Fruit fly (Drosophila melanogaster) whole organism, embryonic: ENCODE results near the gene Swip-1.
A peak's percentile ranks its signal among the peaks of the same experiment; 100 is the strongest.

Experiments used
- C15 ChIP-seq: fragments of 200-800 bp; sonication (Bioruptor generic); IDR thresholded peaks from 3 replicates; pipeline ENCODE4 v1.3.6; 2022; ENCODE audit warnings: missing biosample characterization, missing genetic modification characterization
- CG10431 ChIP-seq: fragments of 200-800 bp; sonication (Bioruptor generic); optimal IDR thresholded peaks from 3 replicates; lab custom pipeline; 2018; ENCODE audit warnings: missing biosample characterization, mild to moderate bottlenecking, missing genetic modification characterization
- CG10654 ChIP-seq: fragments of 200-800 bp; sonication (Bioruptor generic); optimal IDR thresholded peaks from 2 replicates; lab custom pipeline; 2016; ENCODE audit warnings: missing biosample characterization, missing genetic modification characterization
- CG11456 ChIP-seq: fragments of 200-800 bp; sonication (Bioruptor generic); IDR thresholded peaks from 3 replicates; pipeline ENCODE4 v1.3.6; 2022; ENCODE audit warnings: missing biosample characterization, missing genetic modification characterization
- CG12104 ChIP-seq: fragments of 200-800 bp; sonication (Bioruptor generic); optimal IDR thresholded peaks from 3 replicates; lab custom pipeline; 2016; ENCODE audit warnings: missing biosample characterization, missing genetic modification characterization
- CG12942 ChIP-seq: fragments of 200-800 bp; sonication (Bioruptor generic); optimal IDR thresholded peaks from 3 replicates; lab custom pipeline; 2016; ENCODE audit warnings: missing biosample characterization, missing genetic modification characterization
- CG16863 ChIP-seq: fragments of 200-800 bp; sonication (Bioruptor generic); optimal IDR thresholded peaks from 3 replicates; lab custom pipeline; 2016; ENCODE audit warnings: missing biosample characterization, missing genetic modification characterization
- CG31441 ChIP-seq: fragments of 200-800 bp; sonication (Bioruptor generic); IDR thresholded peaks from 2 replicates; pipeline ENCODE4 v1.3.6; 2022; ENCODE audit warnings: missing biosample characterization, missing genetic modification characterization
- CG32532 ChIP-seq: fragments of 200-800 bp; sonication (Bioruptor generic); IDR thresholded peaks from 2 replicates; pipeline ENCODE4 v1.3.6; 2022; ENCODE audit warnings: missing biosample characterization, missing genetic modification characterization
- CG32772 ChIP-seq: fragments of 200-800 bp; sonication (Bioruptor generic); IDR thresholded peaks from 2 replicates; pipeline ENCODE4 v1.3.6; 2022; ENCODE audit warnings: missing biosample characterization, missing genetic modification characterization
- CG7556 ChIP-seq: fragments of 200-800 bp; sonication (Bioruptor generic); optimal IDR thresholded peaks from 2 replicates; lab custom pipeline; 2017; ENCODE audit warnings: missing biosample characterization, mild to moderate bottlenecking, missing genetic modification characterization
- CG7786 ChIP-seq: fragments of 200-800 bp; sonication (Bioruptor generic); optimal IDR thresholded peaks from 2 replicates; lab custom pipeline; 2016; ENCODE audit warnings: missing biosample characterization, missing genetic modification characterization
- CG7987 ChIP-seq: fragments of 200-800 bp; sonication (Bioruptor generic); optimal IDR thresholded peaks from 2 replicates; lab custom pipeline; 2018; ENCODE audit warnings: missing biosample characterization, mild to moderate bottlenecking, missing genetic modification characterization, moderate library complexity
- CG8281 ChIP-seq: fragments of 200-800 bp; sonication (Bioruptor generic); optimal IDR thresholded peaks from 2 replicates; lab custom pipeline; 2018; ENCODE audit warnings: missing biosample characterization, mild to moderate bottlenecking, missing genetic modification characterization, moderate library complexity
- CG9727 ChIP-seq: fragments of 200-800 bp; sonication (Bioruptor generic); optimal IDR thresholded peaks from 3 replicates; lab custom pipeline; 2017; ENCODE audit warnings: missing biosample characterization, mild to moderate bottlenecking, missing genetic modification characterization
- D19A ChIP-seq: fragments of 200-800 bp; optimal IDR thresholded peaks from 3 replicates; lab custom pipeline; 2019; ENCODE audit warnings: missing biosample characterization, mild to moderate bottlenecking, missing genetic modification characterization, moderate library complexity
- Deaf1 ChIP-seq: fragments of 200-800 bp; optimal IDR thresholded peaks from 3 replicates; lab custom pipeline; 2019; ENCODE audit warnings: missing biosample characterization, mild to moderate bottlenecking, missing genetic modification characterization, moderate library complexity
- Doc2 ChIP-seq: fragments of 200-800 bp; sonication (Bioruptor generic); IDR thresholded peaks from 2 replicates; pipeline ENCODE4 v1.3.6; 2022; ENCODE audit warnings: missing biosample characterization, missing genetic modification characterization
- Gsc ChIP-seq: fragments of 200-800 bp; sonication (Bioruptor generic); IDR thresholded peaks from 2 replicates; pipeline ENCODE4 v1.3.6; 2022; ENCODE audit warnings: missing biosample characterization, missing genetic modification characterization
- HLHmδ ChIP-seq: fragments of 200-800 bp; sonication (Bioruptor generic); optimal IDR thresholded peaks from 2 replicates; lab custom pipeline; 2018; ENCODE audit warnings: missing biosample characterization, mild to moderate bottlenecking, missing genetic modification characterization, moderate library complexity
- Hey ChIP-seq: fragments of 200-800 bp; sonication (Bioruptor generic); optimal IDR thresholded peaks from 3 replicates; lab custom pipeline; 2018; ENCODE audit warnings: missing biosample characterization, mild to moderate bottlenecking, missing genetic modification characterization
- Jarid2 ChIP-seq: fragments of 200-800 bp; sonication (Bioruptor generic); optimal IDR thresholded peaks from 3 replicates; lab custom pipeline; 2017; ENCODE audit warnings: mild to moderate bottlenecking, missing biosample characterization, missing genetic modification reagents, missing genetic modification characterization
- Lim3 ChIP-seq: fragments of 200-800 bp; sonication (Bioruptor generic); IDR thresholded peaks from 2 replicates; pipeline ENCODE4 v1.3.6; 2022; ENCODE audit warnings: missing biosample characterization, missing genetic modification characterization
- MESR4 ChIP-seq: fragments of 200-800 bp; sonication (Bioruptor generic); optimal IDR thresholded peaks from 2 replicates; lab custom pipeline; 2018; ENCODE audit warnings: missing biosample characterization, mild to moderate bottlenecking, missing genetic modification characterization, moderate library complexity
- Myb ChIP-seq: fragments of 200-800 bp; sonication (Bioruptor generic); optimal IDR thresholded peaks from 2 replicates; lab custom pipeline; 2016; ENCODE audit warnings: missing biosample characterization, missing genetic modification characterization
- NK7.1 ChIP-seq: fragments of 200-800 bp; sonication (Bioruptor generic); optimal IDR thresholded peaks from 3 replicates; lab custom pipeline; 2016; ENCODE audit warnings: missing biosample characterization, missing genetic modification characterization
- NfI ChIP-seq: fragments of 200-800 bp; sonication (Bioruptor generic); optimal IDR thresholded peaks from 3 replicates; lab custom pipeline; 2018; ENCODE audit warnings: missing biosample characterization, mild to moderate bottlenecking, missing genetic modification characterization, moderate library complexity
- Oli ChIP-seq: fragments of 200-800 bp; sonication (Bioruptor generic); optimal IDR thresholded peaks from 2 replicates; lab custom pipeline; 2018; ENCODE audit warnings: missing biosample characterization, mild to moderate bottlenecking, missing genetic modification characterization, moderate library complexity
- Ravus ChIP-seq: fragments of 200-800 bp; sonication (Bioruptor generic); IDR thresholded peaks from 2 replicates; pipeline ENCODE4 v1.3.6; 2022; ENCODE audit warnings: missing biosample characterization, missing genetic modification characterization
- Rfx ChIP-seq: fragments of 200-800 bp; sonication (Bioruptor generic); IDR thresholded peaks from 2 replicates; pipeline ENCODE4 v1.3.6; 2022; ENCODE audit warnings: missing biosample characterization, missing genetic modification characterization
- Xbp1 ChIP-seq: fragments of 200-800 bp; sonication (Bioruptor generic); optimal IDR thresholded peaks from 3 replicates; lab custom pipeline; 2016; ENCODE audit warnings: missing biosample characterization, mild to moderate bottlenecking, missing genetic modification characterization
- ab ChIP-seq: fragments of 200-800 bp; sonication (Bioruptor generic); optimal IDR thresholded peaks from 2 replicates; lab custom pipeline; 2016; ENCODE audit warnings: missing biosample characterization, missing genetic modification characterization
- aop ChIP-seq: fragments of 200-800 bp; sonication (Bioruptor generic); IDR thresholded peaks from 2 replicates; pipeline ENCODE4 v1.3.6; 2022; ENCODE audit warnings: missing biosample characterization, missing genetic modification characterization
- ase ChIP-seq: fragments of 200-800 bp; sonication (Bioruptor generic); IDR thresholded peaks from 3 replicates; pipeline ENCODE4 v1.3.6; 2022; ENCODE audit warnings: missing biosample characterization, missing genetic modification characterization
- bcd ChIP-seq: fragments of 200-800 bp; sonication (Bioruptor generic); optimal IDR thresholded peaks from 2 replicates; lab custom pipeline; 2017; ENCODE audit warnings: missing biosample characterization, mild to moderate bottlenecking, missing genetic modification characterization
- crol ChIP-seq: fragments of 200-800 bp; sonication (Bioruptor generic); IDR thresholded peaks from 2 replicates; pipeline ENCODE4 v1.3.6; 2022; ENCODE audit warnings: missing biosample characterization, missing genetic modification characterization
- gfzf ChIP-seq: fragments of 200-800 bp; sonication (Bioruptor generic); optimal IDR thresholded peaks from 2 replicates; lab custom pipeline; 2016; ENCODE audit warnings: missing biosample characterization, mild to moderate bottlenecking, missing genetic modification characterization, moderate library complexity
- grau ChIP-seq: fragments of 200-800 bp; optimal IDR thresholded peaks from 3 replicates; lab custom pipeline; 2019; ENCODE audit warnings: missing biosample characterization, mild to moderate bottlenecking, missing genetic modification characterization, moderate library complexity
- knrl ChIP-seq: fragments of 200-800 bp; sonication (Bioruptor generic); IDR thresholded peaks from 3 replicates; pipeline ENCODE4 v1.3.6; 2022; ENCODE audit warnings: missing biosample characterization, missing genetic modification characterization; ENCODE audit not compliant: partially characterized antibody
- lola ChIP-seq, 3 experiments: fragments of >200 bp in 2 of 3; fragments of 200-800 bp in 1 of 3; sonication (Bioruptor generic) in 1 of 3; optimal IDR thresholded peaks; 2 replicates each; lab custom pipeline; 2017 to 2019; ENCODE audit warnings: missing biosample characterization in 3 of 3, missing genetic modification characterization in 3 of 3, mild to moderate bottlenecking in 1 of 3, moderate library complexity in 1 of 3
- org-1 ChIP-seq: fragments of 200-800 bp; sonication (Bioruptor generic); optimal IDR thresholded peaks from 2 replicates; lab custom pipeline; 2017; ENCODE audit warnings: missing biosample characterization, missing genetic modification characterization
- peb ChIP-seq: fragments of 200-800 bp; sonication (Bioruptor generic); IDR thresholded peaks from 2 replicates; pipeline ENCODE4 v1.3.6; 2022; ENCODE audit warnings: missing biosample characterization, missing genetic modification characterization
- pita ChIP-seq: fragments of 200-800 bp; sonication (Bioruptor generic); optimal IDR thresholded peaks from 2 replicates; lab custom pipeline; 2017; ENCODE audit warnings: missing biosample characterization, mild to moderate bottlenecking, missing genetic modification characterization
- prd ChIP-seq, 3 experiments: fragments of >200 bp in 2 of 3; fragments of 200-800 bp in 1 of 3; sonication (Bioruptor generic) in 1 of 3; optimal IDR thresholded peaks in 2 of 3; IDR thresholded peaks in 1 of 3; 2 replicates in 2 of 3; 3 replicates in 1 of 3; pipeline versions ENCODE4 v1.3.6 to Lab custom; 2017 to 2022; ENCODE audit warnings: missing biosample characterization in 1 of 3, missing genetic modification characterization in 1 of 3
- sisA ChIP-seq: fragments of 200-800 bp; sonication (Bioruptor generic); IDR thresholded peaks from 2 replicates; pipeline ENCODE4 v1.3.6; 2022; ENCODE audit warnings: missing biosample characterization, missing genetic modification characterization
- sna ChIP-seq: fragments of 200-800 bp; sonication (Bioruptor generic); IDR thresholded peaks from 2 replicates; pipeline ENCODE4 v1.3.6; 2022; ENCODE audit warnings: missing biosample characterization, missing genetic modification characterization; ENCODE audit not compliant: partially characterized antibody
- so ChIP-seq: fragments of 200-800 bp; sonication (Bioruptor generic); IDR thresholded peaks from 3 replicates; pipeline ENCODE4 v1.3.6; 2022; ENCODE audit warnings: missing biosample characterization, missing genetic modification characterization
- tap ChIP-seq: fragments of 200-800 bp; optimal IDR thresholded peaks from 3 replicates; lab custom pipeline; 2019; ENCODE audit warnings: missing biosample characterization, mild to moderate bottlenecking, missing genetic modification characterization, moderate library complexity

Swip-1 gene

DNA sequence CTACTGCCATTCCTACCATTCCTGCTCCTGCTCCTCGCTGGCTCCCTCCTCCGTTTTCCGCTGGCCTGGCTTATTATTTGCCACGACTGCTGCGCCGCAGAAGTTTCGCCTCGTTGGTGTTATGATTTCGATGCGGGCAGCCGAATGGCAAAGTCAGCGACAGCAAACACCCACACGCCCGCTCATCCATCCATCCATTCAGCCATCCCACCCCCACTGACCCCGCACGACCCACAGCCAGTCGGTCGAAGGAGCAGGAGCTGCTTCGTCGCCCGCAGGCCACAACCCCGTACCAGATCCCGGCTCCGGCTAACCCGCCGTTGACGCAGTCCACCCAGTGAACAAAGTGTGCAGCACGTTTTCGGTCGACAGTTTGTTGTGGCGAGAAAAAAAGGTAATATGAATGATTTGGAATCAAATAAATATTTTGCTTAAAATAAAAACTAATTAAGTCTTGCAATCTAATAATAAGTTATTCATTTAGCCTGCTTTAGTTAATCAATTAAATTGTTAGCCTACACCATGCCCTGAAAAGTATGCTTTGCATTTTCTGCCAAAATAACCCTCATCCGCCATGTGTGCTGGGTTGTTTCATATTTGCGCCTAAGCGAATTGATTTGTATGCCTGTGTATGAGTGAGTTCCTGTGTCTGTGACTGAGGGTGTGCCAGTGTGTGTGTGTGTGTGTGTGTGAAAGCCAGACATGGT, 39.6 kb upstream of the Swip-1 start (continued):
- TF ChIP-seq Oli (peak; percentile 57), Xbp1 (peak; percentile 35)

DNA sequence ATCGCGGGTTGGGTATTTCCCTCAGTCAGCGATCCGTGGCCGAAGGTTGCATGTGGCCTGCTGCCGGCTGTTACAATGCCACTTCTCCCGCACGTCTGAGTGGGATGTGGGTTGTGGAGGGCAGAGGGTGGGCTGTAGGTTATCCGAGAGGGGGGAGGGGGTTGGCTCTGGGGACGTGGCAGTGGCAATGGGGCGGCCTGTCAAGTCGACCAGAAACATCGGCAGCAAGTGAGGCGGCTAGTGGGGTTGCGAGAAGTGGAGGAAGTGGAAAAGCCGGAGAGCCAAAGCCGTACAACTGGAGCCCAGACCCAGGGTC, 37.6 kb upstream of the Swip-1 start:
- TF ChIP-seq CG32532 (no peak), NfI (GFP tag; lab: Kevin White, UChicago) (no peak), peb (GFP tag; lab: Robert Waterston, UW) (no peak), grau (tag; lab: Kevin White, UChicago) (no peak), HLHmδ (GFP tag; lab: Kevin White, UChicago) (no peak), CG8281 (tag; lab: Kevin White, UChicago) (no peak), CG32772 (0 out of 2 replicates have a peak, but pooled peaks have one; percentile 0), CG11456 (GFP tag; lab: Robert Waterston, UW) (peak; percentile 39; the same call in 1 of the 3 replicates), bcd (GFP tag; lab: Kevin White, UChicago) (peak; percentile 6), ase (no peak), Lim3 (GFP tag; lab: Robert Waterston, UW) (no peak), CG31441 (GFP tag; lab: Robert Waterston, UW) (0 out of 2 replicates have a peak, but pooled peaks have one; percentile 6), CG7556 (peak; percentile 60), MESR4 (GFP tag; lab: Kevin White, UChicago) (no peak), CG12942 (no peak), CG12104 (GFP tag; lab: Kevin White, UChicago) (peak; percentile 23), Hey (peak; percentile 41), CG10654 (GFP tag; lab: Kevin White, UChicago) (no peak), knrl (GFP tag; lab: Robert Waterston, UW) (no peak), so (no peak), tap (tag; lab: Kevin White, UChicago) (no peak), sna (no peak), CG9727 (GFP tag; lab: Kevin White, UChicago) (no peak), pita (GFP tag; lab: Kevin White, UChicago) (no peak), lola (GFP tag; optimal IDR thresholded peaks at IDR 0.05; lab: Kevin White, UChicago) (no peak), NK7.1 (no peak), Gsc (GFP tag; lab: Robert Waterston, UW) (no peak), ab (GFP tag; lab: Kevin White, UChicago) (no peak), Doc2 (GFP tag; lab: Robert Waterston, UW) (no peak), CG7786 (GFP tag; lab: Kevin White, UChicago) (no peak), crol (peak; percentile 86), Ravus (GFP tag; lab: Robert Waterston, UW) (no peak), CG7987 (no peak), C15 (no peak), org-1 (GFP tag; lab: Kevin White, UChicago) (no peak), aop (no peak), Myb (GFP tag; lab: Kevin White, UChicago) (no peak), gfzf (GFP tag; lab: Kevin White, UChicago) (no peak), CG16863 (GFP tag; lab: Kevin White, UChicago) (no peak), prd (optimal IDR thresholded peaks at IDR 0.05; lab: Kevin White, UChicago) (no peak), prd (GFP tag; IDR thresholded peaks at IDR 0.05; lab: Robert Waterston, UW) (0 out of 3 replicates have a peak, but pooled peaks have one; percentile 1), Jarid2 (GFP tag; lab: Kevin White, UChicago) (no peak), D19A (peak; percentile 6), Rfx (GFP tag; lab: Robert Waterston, UW) (no peak), sisA (GFP tag; lab: Robert Waterston, UW) (no peak), Deaf1 (tag; lab: Kevin White, UChicago) (no peak), CG10431 (GFP tag; lab: Kevin White, UChicago) (no peak)
